Worm (Caenorhabditis elegans): ENCODE results near the gene sptf-2.

The sptf-2 gene

DNA sequence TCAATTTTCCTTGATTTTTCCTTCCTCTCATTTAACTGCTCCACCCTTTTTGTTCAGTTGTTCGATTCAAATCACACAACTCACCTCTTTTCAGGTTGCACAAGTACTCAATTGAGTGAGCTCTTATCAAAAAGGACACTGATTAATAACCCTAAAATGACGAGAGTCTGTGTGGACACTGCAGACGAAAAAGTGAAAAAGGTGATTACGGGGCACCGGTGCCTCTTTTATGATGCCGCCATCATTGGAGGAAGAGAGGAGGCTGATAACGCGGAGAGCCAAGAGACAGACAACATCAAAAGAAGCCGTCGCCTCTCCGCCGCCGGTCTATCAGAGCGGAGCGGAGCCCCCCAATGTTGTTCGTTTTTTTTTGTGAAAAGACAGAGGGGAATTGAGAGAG lies at the start of gene sptf-2:
TSS of gene sptf-2 (plus strand) at position 297 of the 400 bp plus-strand sequence.
- TF ChIP-seq hnd-1 (tag; optimal IDR thresholded peaks at IDR 0.05) (no peak), hmbx-1 (tag; optimal IDR thresholded peaks at IDR 0.05) (no peak), pes-1 (GFP tag; IDR thresholded peaks at IDR 0.05) (no peak), B0310.2 (tag; optimal IDR thresholded peaks at IDR 0.05) (no peak), ceh-36 (tag; optimal IDR thresholded peaks at IDR 0.05) (no peak), tra-4 (tag; optimal IDR thresholded peaks at IDR 0.05) (no peak), flt-1 (GFP tag; IDR thresholded peaks at IDR 0.05) (no peak), scrt-1 (GFP tag; IDR thresholded peaks at IDR 0.05) (no peak), ets-7 (tag; optimal IDR thresholded peaks at IDR 0.05) (no peak), ceh-13 (GFP tag; optimal IDR thresholded peaks at IDR 0.05) (no peak), F13C5.2 (tag; optimal IDR thresholded peaks at IDR 0.05) (no peak), aly-1 (tag; optimal IDR thresholded peaks at IDR 0.05) (no peak), sea-1 (GFP tag; conservative IDR thresholded peaks at IDR 0.05) (no peak), tbx-11 (GFP tag; IDR thresholded peaks at IDR 0.05) (no peak), hmg-4 (GFP tag; optimal IDR thresholded peaks at IDR 0.05) (no peak), tbx-37 (GFP tag; conservative IDR thresholded peaks at IDR 0.05) (no peak), ama-1 (optimal IDR thresholded peaks at IDR 0.05) (no peak)

DNA sequence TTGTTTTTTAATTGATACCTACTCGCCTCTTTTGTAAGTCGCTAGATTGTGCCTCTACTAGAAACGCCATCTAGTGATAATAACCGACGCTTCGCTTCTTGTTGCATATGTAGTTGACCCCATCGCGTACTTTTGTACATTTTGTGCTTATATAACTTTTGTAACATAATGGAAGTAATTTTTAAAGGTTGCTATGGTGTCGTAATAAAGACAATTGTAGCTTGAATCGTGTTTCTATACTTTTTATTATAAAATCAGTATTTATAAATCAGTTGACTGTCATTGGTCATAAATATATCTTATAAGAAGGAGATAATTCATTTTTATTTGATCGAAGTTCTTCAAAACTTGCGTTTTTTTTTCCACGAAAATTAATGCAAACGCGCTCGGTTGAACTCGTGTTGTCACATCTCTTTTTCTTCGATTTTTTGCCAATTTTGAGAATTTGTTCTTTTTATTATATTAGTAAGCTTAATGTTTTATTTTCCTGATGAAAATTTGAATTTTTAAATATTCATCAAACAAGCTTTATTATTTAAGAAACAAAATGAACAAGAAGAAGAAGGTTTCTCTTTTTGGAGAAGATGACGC lies 47.7 kb upstream of the sptf-2 start, which contains the start of gene F54C9.9:
TSS of gene F54C9.9 (plus strand) at position 541 of the 591 bp plus-strand sequence.
- TF ChIP-seq tra-4 (tag; optimal IDR thresholded peaks at IDR 0.05) (no peak), pes-1 (GFP tag; IDR thresholded peaks at IDR 0.05) (no peak), scrt-1 (GFP tag; IDR thresholded peaks at IDR 0.05) (no peak), tbx-37 (GFP tag; conservative IDR thresholded peaks at IDR 0.05) (no peak), B0310.2 (tag; optimal IDR thresholded peaks at IDR 0.05) (no peak), ceh-13 (GFP tag; optimal IDR thresholded peaks at IDR 0.05) (no peak), ama-1 (optimal IDR thresholded peaks at IDR 0.05) (no peak), sea-1 (GFP tag; conservative IDR thresholded peaks at IDR 0.05) (no peak), hnd-1 (tag; optimal IDR thresholded peaks at IDR 0.05) (no peak), hmbx-1 (tag; optimal IDR thresholded peaks at IDR 0.05) (no peak)

DNA sequence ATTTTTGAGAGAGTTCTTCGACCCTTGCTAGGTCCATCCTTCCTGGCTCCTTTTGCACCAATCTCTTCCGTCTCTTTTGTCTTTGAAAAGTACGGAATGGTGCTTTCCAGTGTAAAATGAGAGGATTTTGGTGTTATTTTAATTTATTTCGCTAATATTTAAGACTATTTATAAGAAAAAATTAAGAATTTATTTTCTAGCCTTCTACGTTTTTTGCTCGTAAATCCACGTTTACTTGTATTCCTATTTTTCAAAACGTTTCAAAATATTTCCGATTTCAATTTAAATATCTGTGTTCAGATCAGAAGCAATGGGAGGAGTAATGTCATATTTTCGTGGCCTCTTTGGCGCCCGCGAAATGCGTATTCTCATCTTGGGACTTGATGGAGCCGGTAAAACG lies 43.6 kb upstream of the sptf-2 start, which contains the start of gene arl-1:
TSS of gene arl-1 (plus strand) at position 301 of the 400 bp plus-strand sequence.
- TF ChIP-seq hmbx-1 (tag; optimal IDR thresholded peaks at IDR 0.05) (no peak), hmg-4 (GFP tag; optimal IDR thresholded peaks at IDR 0.05) (no peak), flt-1 (GFP tag; IDR thresholded peaks at IDR 0.05) (no peak), tbx-11 (GFP tag; IDR thresholded peaks at IDR 0.05) (no peak), aly-1 (tag; optimal IDR thresholded peaks at IDR 0.05) (no peak)

DNA sequence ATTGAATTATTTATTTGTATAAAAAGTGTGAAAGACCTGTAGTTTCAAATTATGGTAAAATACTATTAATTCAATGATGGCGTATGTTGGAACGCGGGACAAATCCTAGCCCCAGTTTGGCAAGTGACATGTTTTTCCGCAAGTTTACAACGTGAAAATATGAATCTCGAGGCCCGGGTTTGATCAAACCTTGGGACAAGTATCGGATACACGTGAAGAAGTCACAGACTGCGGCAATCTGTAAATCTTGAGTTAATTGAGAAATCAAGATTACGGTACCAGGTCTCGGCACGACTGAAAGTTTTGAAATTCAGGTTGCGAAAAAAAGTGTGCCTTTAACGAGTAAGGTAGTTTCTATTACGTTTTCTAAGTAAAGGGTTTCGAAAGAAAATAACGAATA lies 42.2 kb upstream of the sptf-2 start:
- TF ChIP-seq ama-1 (optimal IDR thresholded peaks at IDR 0.05): peak; percentile 54
- no peak for TF ChIP-seq tra-4 (tag; optimal IDR thresholded peaks at IDR 0.05)

DNA sequence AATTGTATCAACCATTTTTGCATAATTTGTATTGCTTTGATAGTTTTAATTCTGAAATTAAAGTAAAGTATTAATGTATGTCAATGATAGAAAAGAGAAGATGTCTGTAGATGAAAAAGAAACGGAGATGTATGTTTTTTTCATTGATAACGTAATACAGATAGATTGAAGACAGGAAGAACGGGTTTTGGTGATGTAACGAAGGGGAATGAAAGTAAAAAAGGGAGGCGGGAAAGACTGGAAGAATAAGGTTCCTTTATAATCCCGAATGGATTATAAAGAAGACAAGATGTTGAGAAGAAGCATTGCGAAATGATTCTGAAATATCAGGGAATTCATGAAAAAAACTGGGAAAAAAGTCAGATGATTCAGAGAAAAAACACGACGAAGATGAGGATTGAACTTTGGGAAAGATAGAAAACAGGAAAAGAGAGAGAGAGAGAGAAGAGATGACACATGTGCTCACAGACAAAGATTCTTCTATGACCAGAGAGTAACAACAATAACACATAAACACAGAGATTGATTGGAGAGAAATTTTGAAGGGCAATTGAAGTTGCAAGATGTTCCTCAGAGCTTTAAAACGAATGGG lies 40.1 kb upstream of the sptf-2 start, which contains the start of gene F54C9.11:
TSS of gene F54C9.11 (minus strand) at position 51 of the 592 bp plus-strand sequence.
- no peak for TF ChIP-seq tbx-37 (GFP tag; conservative IDR thresholded peaks at IDR 0.05)
- TF ChIP-seq hmbx-1 (tag; optimal IDR thresholded peaks at IDR 0.05): no peak
- no peak for TF ChIP-seq aly-1 (tag; optimal IDR thresholded peaks at IDR 0.05)
- TF ChIP-seq sea-1 (GFP tag; conservative IDR thresholded peaks at IDR 0.05): no peak
- no peak for TF ChIP-seq hmg-4 (GFP tag; optimal IDR thresholded peaks at IDR 0.05)
- TF ChIP-seq F13C5.2 (tag; optimal IDR thresholded peaks at IDR 0.05): no peak
- no peak for TF ChIP-seq scrt-1 (GFP tag; IDR thresholded peaks at IDR 0.05)
- TF ChIP-seq pes-1 (GFP tag; IDR thresholded peaks at IDR 0.05): no peak

DNA sequence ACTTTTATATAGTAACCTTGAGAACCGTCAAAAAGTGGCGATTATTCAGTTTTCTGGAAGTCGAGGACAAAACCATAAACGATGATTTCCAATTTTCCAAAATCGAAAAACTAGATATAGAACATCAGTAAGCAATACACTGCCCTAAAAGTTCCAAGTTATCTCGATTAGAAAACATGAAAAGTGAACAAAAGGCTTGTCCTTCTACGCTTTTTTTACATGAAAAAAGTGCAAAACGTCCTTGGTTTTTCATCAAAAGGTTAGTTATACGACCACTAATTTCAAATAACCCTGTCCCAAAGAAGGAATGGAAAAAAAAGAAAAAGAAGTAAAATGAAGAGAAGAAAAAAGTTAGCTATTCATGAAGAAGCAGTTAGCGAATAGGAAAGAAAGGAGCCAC lies 39.3 kb upstream of the sptf-2 start:
- TF ChIP-seq B0310.2 (tag; optimal IDR thresholded peaks at IDR 0.05) (no peak), sea-1 (GFP tag; conservative IDR thresholded peaks at IDR 0.05) (no peak), tbx-37 (GFP tag; conservative IDR thresholded peaks at IDR 0.05) (no peak), tbx-11 (GFP tag; IDR thresholded peaks at IDR 0.05) (no peak), scrt-1 (GFP tag; IDR thresholded peaks at IDR 0.05) (no peak), flt-1 (GFP tag; IDR thresholded peaks at IDR 0.05) (no peak), ama-1 (optimal IDR thresholded peaks at IDR 0.05) (no peak), F13C5.2 (tag; optimal IDR thresholded peaks at IDR 0.05) (no peak), hmbx-1 (tag; optimal IDR thresholded peaks at IDR 0.05) (no peak), hnd-1 (tag; optimal IDR thresholded peaks at IDR 0.05) (no peak), ceh-36 (tag; optimal IDR thresholded peaks at IDR 0.05) (no peak), tra-4 (tag; optimal IDR thresholded peaks at IDR 0.05) (no peak), pes-1 (GFP tag; IDR thresholded peaks at IDR 0.05) (no peak), ets-7 (tag; optimal IDR thresholded peaks at IDR 0.05) (no peak), hmg-4 (GFP tag; optimal IDR thresholded peaks at IDR 0.05) (no peak), aly-1 (tag; optimal IDR thresholded peaks at IDR 0.05) (no peak), ceh-13 (GFP tag; optimal IDR thresholded peaks at IDR 0.05) (no peak)

DNA sequence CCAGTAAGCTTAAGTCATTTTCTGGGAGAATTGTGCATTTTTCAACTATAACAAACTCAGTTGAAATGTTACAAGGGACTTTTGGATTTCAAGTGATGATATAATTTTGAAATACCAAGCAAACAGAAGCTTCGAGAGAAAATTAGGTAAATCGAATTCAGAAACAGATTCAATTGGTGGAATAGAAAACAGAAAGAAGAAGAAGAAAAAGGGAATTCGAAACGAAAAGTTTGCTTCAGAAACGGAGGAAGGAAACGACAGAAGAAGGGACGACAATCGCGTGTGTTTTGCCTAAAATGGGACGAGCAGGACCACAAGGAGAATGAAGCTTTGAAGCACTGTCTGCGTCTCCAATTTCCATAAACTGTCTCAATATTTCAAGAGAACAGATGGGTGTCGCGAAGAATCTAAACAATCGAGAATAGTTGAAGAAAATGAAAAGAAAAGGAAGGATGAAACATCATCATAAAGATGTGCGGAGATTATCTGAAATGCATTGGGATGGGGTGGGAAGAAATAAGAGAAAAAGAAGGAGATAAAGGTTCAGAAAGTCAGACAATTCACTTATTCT lies 37.5 kb upstream of the sptf-2 start:
- TF ChIP-seq tbx-11 (GFP tag; IDR thresholded peaks at IDR 0.05) (no peak), hnd-1 (tag; optimal IDR thresholded peaks at IDR 0.05) (no peak), ceh-36 (tag; optimal IDR thresholded peaks at IDR 0.05) (no peak), sea-1 (GFP tag; conservative IDR thresholded peaks at IDR 0.05) (no peak), ama-1 (optimal IDR thresholded peaks at IDR 0.05) (no peak), B0310.2 (tag; optimal IDR thresholded peaks at IDR 0.05) (no peak), F13C5.2 (tag; optimal IDR thresholded peaks at IDR 0.05) (no peak), pes-1 (GFP tag; IDR thresholded peaks at IDR 0.05) (no peak), ets-7 (tag; optimal IDR thresholded peaks at IDR 0.05) (no peak), aly-1 (tag; optimal IDR thresholded peaks at IDR 0.05) (no peak), tra-4 (tag; optimal IDR thresholded peaks at IDR 0.05) (no peak), hmbx-1 (tag; optimal IDR thresholded peaks at IDR 0.05) (no peak), hmg-4 (GFP tag; optimal IDR thresholded peaks at IDR 0.05) (no peak), scrt-1 (GFP tag; IDR thresholded peaks at IDR 0.05) (no peak), flt-1 (GFP tag; IDR thresholded peaks at IDR 0.05) (no peak), ceh-13 (GFP tag; optimal IDR thresholded peaks at IDR 0.05) (no peak)

All from whole organism, early embryonic.